Worm (Caenorhabditis elegans): Measurements from ENCODE around the gene ZK899.7.
A peak's percentile ranks its signal among the peaks of the same experiment; 100 is the strongest.

ZK899.7 gene

ce11 chrX:9472170-9472569 is 22.9 kb upstream of the ZK899.7 start, which contains the start of gene gap-2:
gap-2 (plus strand) TSS chrX:9472470.
- TF ChIP-seq dpl-1 (GFP tag; optimal IDR thresholded peaks at IDR 0.05) (no peak), ztf-7 (tag; optimal IDR thresholded peaks at IDR 0.05) (no peak), egl-27 (tag; optimal IDR thresholded peaks at IDR 0.05) (no peak), R02D3.7 (tag; optimal IDR thresholded peaks at IDR 0.05) (no peak), duxl-1 (tag; optimal IDR thresholded peaks at IDR 0.05; ENCODE audit: poor library complexity) (no peak), aly-2 (tag; optimal IDR thresholded peaks at IDR 0.05) (no peak), lin-15B (tag; optimal IDR thresholded peaks at IDR 0.05) (no peak), daf-19 (GFP tag; conservative IDR thresholded peaks at IDR 0.05) (no peak), lin-38 (GFP tag; IDR thresholded peaks at IDR 0.05) (no peak), F44E2.7 (GFP tag; IDR thresholded peaks at IDR 0.05) (no peak), ama-1 (optimal IDR thresholded peaks at IDR 0.05) (no peak), nhr-102 (tag; optimal IDR thresholded peaks at IDR 0.05) (no peak), gei-8 (GFP tag; optimal IDR thresholded peaks at IDR 0.05) (no peak)

ce11 chrX:9467573-9467972 is 18.3 kb upstream of the ZK899.7 start:
- peak; percentile 58; the same call in 1 of the 2 replicates for TF ChIP-seq zip-11 (GFP tag; IDR thresholded peaks at IDR 0.05)
- TF ChIP-seq ceh-32 (tag; optimal IDR thresholded peaks at IDR 0.05; ENCODE audit: poor library complexity), result peak; percentile 52
- TF ChIP-seq zfp-2 (tag; optimal IDR thresholded peaks at IDR 0.05), result peak; percentile 55
- TF ChIP-seq zag-1 (tag; optimal IDR thresholded peaks at IDR 0.05), result no peak
- no peak; the same call in 1 of the 2 replicates for TF ChIP-seq mxl-2 (GFP tag; conservative IDR thresholded peaks at IDR 0.05)
- peak; percentile 59 for TF ChIP-seq hlh-11 (tag; optimal IDR thresholded peaks at IDR 0.05)
- peak; percentile 31 for TF ChIP-seq nhr-11 (tag; optimal IDR thresholded peaks at IDR 0.05)
- no peak for TF ChIP-seq R02D3.7 (tag; optimal IDR thresholded peaks at IDR 0.05)
- TF ChIP-seq vab-7 (GFP tag; IDR thresholded peaks at IDR 0.05), result peak; percentile 92
- TF ChIP-seq hmg-1.1 (GFP tag; IDR thresholded peaks at IDR 0.05), result peak; percentile 96
- peak; percentile 61; the same call in 1 of the 2 replicates for TF ChIP-seq lin-29 (GFP tag; IDR thresholded peaks at IDR 0.05)
- TF ChIP-seq nhr-48 (tag; optimal IDR thresholded peaks at IDR 0.05), result peak; percentile 66
- TF ChIP-seq attf-4 (tag; optimal IDR thresholded peaks at IDR 0.05), result no peak
- peak; percentile 1 for TF ChIP-seq unc-130 (GFP tag; optimal IDR thresholded peaks at IDR 0.05)
- peak; percentile 19 for TF ChIP-seq spr-3 (GFP tag; optimal IDR thresholded peaks at IDR 0.05)
- peak; percentile 93 for TF ChIP-seq ctbp-1 (GFP tag; IDR thresholded peaks at IDR 0.05)
- peak; percentile 82 for TF ChIP-seq nhr-102 (tag; optimal IDR thresholded peaks at IDR 0.05)
- peak; percentile 10 for TF ChIP-seq nhr-6 (tag; optimal IDR thresholded peaks at IDR 0.05)
- TF ChIP-seq nhr-10 (tag; optimal IDR thresholded peaks at IDR 0.05), result no peak
- TF ChIP-seq snpc-4 (tag; optimal IDR thresholded peaks at IDR 0.05), result no peak
- peak; percentile 73 for TF ChIP-seq hlh-30 (tag; optimal IDR thresholded peaks at IDR 0.05; ENCODE audit: insufficient read depth)
- TF ChIP-seq cey-2 (tag; optimal IDR thresholded peaks at IDR 0.05; ENCODE audit: borderline replicate concordance, insufficient read depth), result no peak
- no peak for TF ChIP-seq ceh-62 (tag; optimal IDR thresholded peaks at IDR 0.05)
- TF ChIP-seq tra-1 (GFP tag; IDR thresholded peaks at IDR 0.05), result peak; percentile 79
- peak; percentile 91 for TF ChIP-seq F26F4.8 (GFP tag; conservative IDR thresholded peaks at IDR 0.05)
- peak; percentile 35 for TF ChIP-seq nhr-77 (tag; optimal IDR thresholded peaks at IDR 0.05)
- TF ChIP-seq Y105C5A.15 (GFP tag; IDR thresholded peaks at IDR 0.05), result peak; percentile 15; the same call in 1 of the 2 replicates
- TF ChIP-seq mxl-3 (GFP tag; optimal IDR thresholded peaks at IDR 0.05), result peak; percentile 25
- TF ChIP-seq nhr-42 (GFP tag; IDR thresholded peaks at IDR 0.05), result peak; percentile 87
- TF ChIP-seq lin-15B (tag; optimal IDR thresholded peaks at IDR 0.05), result no peak
- no peak for TF ChIP-seq ceh-82 (tag; optimal IDR thresholded peaks at IDR 0.05)
- no peak for TF ChIP-seq nhr-237 (tag; optimal IDR thresholded peaks at IDR 0.05)
- peak; percentile 44 for TF ChIP-seq F10B5.3 (tag; optimal IDR thresholded peaks at IDR 0.05)
- TF ChIP-seq ama-1 (optimal IDR thresholded peaks at IDR 0.05), result no peak
- 0 out of 2 replicates have a peak, but pooled peaks have one; percentile 60 for TF ChIP-seq D1046.2 (GFP tag; IDR thresholded peaks at IDR 0.05)
- peak; percentile 51 for TF ChIP-seq T20F7.1 (GFP tag; optimal IDR thresholded peaks at IDR 0.05)
- TF ChIP-seq nhr-25 (tag; optimal IDR thresholded peaks at IDR 0.05; ENCODE audit: borderline replicate concordance, insufficient read depth), result peak; percentile 73
- peak; percentile 92 for TF ChIP-seq snpc-1.2 (GFP tag; IDR thresholded peaks at IDR 0.05)
- TF ChIP-seq aha-1 (tag), result peak; percentile 98
- TF ChIP-seq aly-2 (tag; optimal IDR thresholded peaks at IDR 0.05), result no peak
- no peak for TF ChIP-seq ztf-11 (tag; optimal IDR thresholded peaks at IDR 0.05)
- no peak; the same call in none of the 2 replicates for TF ChIP-seq mdt-29 (GFP tag; IDR thresholded peaks at IDR 0.05)
